Worm (Caenorhabditis elegans) whole organism, early embryonic: ENCODE results near the gene srz-47.

Experiments used
- B0310.2 ChIP-seq: sonication (generic microtip); optimal IDR thresholded peaks from 2 replicates; lab custom pipeline; 2016; ENCODE audit warnings: mild to moderate bottlenecking, missing genetic modification characterization, missing compliant biosample characterization
- F13C5.2 ChIP-seq: sonication (generic microtip); optimal IDR thresholded peaks from 2 replicates; lab custom pipeline; 2017; ENCODE audit warnings: mild to moderate bottlenecking, missing genetic modification characterization, inconsistent platforms, missing compliant biosample characterization
- sea-1 ChIP-seq: fragments of 200-800 bp; sonication (Bioruptor generic); conservative IDR thresholded peaks from 2 replicates; pipeline ENCODE4 v1.3.6; 2022; ENCODE audit warnings: missing genetic modification characterization, missing compliant biosample characterization

The srz-47 gene

ce11 chrV:17151292-17151691 lies 40.8 kb downstream of the srz-47 start:
- no peak for TF ChIP-seq B0310.2 (tag; lab: Kevin White, UChicago)
- TF ChIP-seq F13C5.2 (tag; lab: Kevin White, UChicago): no peak
- no peak for TF ChIP-seq sea-1
